Fruit fly (Drosophila melanogaster) whole organism, adult: Measurements from ENCODE around the gene CG2225.

Source experiments
- CG11617 ChIP-seq: fragments of 200-800 bp; sonication (Bioruptor generic); optimal IDR thresholded peaks from 2 replicates; lab custom pipeline; 2017; ENCODE audit warnings: mild to moderate bottlenecking, missing biosample characterization, missing genetic modification reagents, missing genetic modification characterization
- CG12768 ChIP-seq: fragments of 200-800 bp; sonication (Bioruptor generic); optimal IDR thresholded peaks from 2 replicates; lab custom pipeline; 2017; ENCODE audit warnings: missing biosample characterization, missing genetic modification characterization, mild to moderate bottlenecking, moderate library complexity, missing genetic modification reagents
- CG14711 ChIP-seq: fragments of 200-800 bp; sonication (Bioruptor generic); optimal IDR thresholded peaks from 2 replicates; lab custom pipeline; 2018; ENCODE audit warnings: missing biosample characterization, mild to moderate bottlenecking, missing genetic modification characterization, moderate library complexity
- CG1620 ChIP-seq: fragments of 200-800 bp; sonication (Bioruptor generic); optimal IDR thresholded peaks from 2 replicates; lab custom pipeline; 2016; ENCODE audit warnings: missing biosample characterization, missing genetic modification characterization
- CG33017 ChIP-seq: fragments of 200-800 bp; sonication (Bioruptor generic); optimal IDR thresholded peaks from 2 replicates; lab custom pipeline; 2018; ENCODE audit warnings: missing biosample characterization, mild to moderate bottlenecking, missing genetic modification characterization, moderate library complexity
- CG5204 ChIP-seq: fragments of 200-800 bp; sonication (Bioruptor generic); optimal IDR thresholded peaks from 2 replicates; lab custom pipeline; 2016; ENCODE audit warnings: missing biosample characterization, missing genetic modification characterization
- CG7045 ChIP-seq: fragments of 200-800 bp; sonication (Bioruptor generic); optimal IDR thresholded peaks from 2 replicates; lab custom pipeline; 2017; ENCODE audit warnings: missing biosample characterization, mild to moderate bottlenecking, missing genetic modification characterization
- CG7101 ChIP-seq: fragments of 200-800 bp; sonication (Bioruptor generic); optimal IDR thresholded peaks from 2 replicates; lab custom pipeline; 2018; ENCODE audit warnings: missing biosample characterization, mild to moderate bottlenecking, missing genetic modification characterization, moderate library complexity
- Clk ChIP-seq: fragments of 200-800 bp; sonication (Bioruptor generic); optimal IDR thresholded peaks from 2 replicates; lab custom pipeline; 2017; ENCODE audit warnings: missing biosample characterization, missing genetic modification characterization
- Crg-1 ChIP-seq: fragments of 200-800 bp; sonication (Bioruptor generic); optimal IDR thresholded peaks from 2 replicates; lab custom pipeline; 2016; ENCODE audit warnings: missing biosample characterization, missing genetic modification characterization
- Hr96 ChIP-seq: fragments of 200-800 bp; sonication (Bioruptor generic); optimal IDR thresholded peaks from 2 replicates; lab custom pipeline; 2016; ENCODE audit warnings: missing biosample characterization, missing genetic modification characterization
- Mnt ChIP-seq: fragments of 200-800 bp; sonication (Bioruptor generic); optimal IDR thresholded peaks from 2 replicates; lab custom pipeline; 2016; ENCODE audit warnings: missing biosample characterization, mild to moderate bottlenecking, missing genetic modification characterization
- bab1 ChIP-seq: fragments of 200-800 bp; sonication (Bioruptor generic); optimal IDR thresholded peaks from 3 replicates; lab custom pipeline; 2019; ENCODE audit warnings: missing biosample characterization, mild to moderate bottlenecking, missing genetic modification characterization, moderate library complexity
- cic ChIP-seq: fragments of 200-800 bp; sonication (Bioruptor generic); optimal IDR thresholded peaks from 2 replicates; lab custom pipeline; 2017; ENCODE audit warnings: missing biosample characterization, mild to moderate bottlenecking, missing genetic modification characterization, moderate library complexity
- cnc ChIP-seq, 2 experiments: fragments of >200 bp; optimal IDR thresholded peaks; 2 replicates each; lab custom pipeline; 2017
- kay ChIP-seq: fragments of 200-800 bp; sonication (Bioruptor generic); peaks from one replicate; lab custom pipeline; 2016; ENCODE audit warnings: missing biosample characterization, missing genetic modification characterization, borderline replicate concordance
- ovo ChIP-seq: fragments of 200-800 bp; sonication (Bioruptor generic); optimal IDR thresholded peaks from 2 replicates; lab custom pipeline; 2016; ENCODE audit warnings: missing biosample characterization, missing genetic modification characterization
- pad ChIP-seq: fragments of 200-800 bp; sonication (Bioruptor generic); optimal IDR thresholded peaks from 3 replicates; lab custom pipeline; 2017; ENCODE audit warnings: missing biosample characterization, missing genetic modification characterization, mild to moderate bottlenecking, moderate library complexity, missing genetic modification reagents
- tj ChIP-seq: fragments of 200-800 bp; sonication (Bioruptor generic); optimal IDR thresholded peaks from 3 replicates; lab custom pipeline; 2017; ENCODE audit warnings: missing biosample characterization, mild to moderate bottlenecking, missing genetic modification characterization, moderate library complexity
- toe ChIP-seq: fragments of 200-800 bp; sonication (Bioruptor generic); optimal IDR thresholded peaks from 2 replicates; lab custom pipeline; 2016; ENCODE audit warnings: missing biosample characterization, missing genetic modification characterization

Gene CG2225

DNA sequence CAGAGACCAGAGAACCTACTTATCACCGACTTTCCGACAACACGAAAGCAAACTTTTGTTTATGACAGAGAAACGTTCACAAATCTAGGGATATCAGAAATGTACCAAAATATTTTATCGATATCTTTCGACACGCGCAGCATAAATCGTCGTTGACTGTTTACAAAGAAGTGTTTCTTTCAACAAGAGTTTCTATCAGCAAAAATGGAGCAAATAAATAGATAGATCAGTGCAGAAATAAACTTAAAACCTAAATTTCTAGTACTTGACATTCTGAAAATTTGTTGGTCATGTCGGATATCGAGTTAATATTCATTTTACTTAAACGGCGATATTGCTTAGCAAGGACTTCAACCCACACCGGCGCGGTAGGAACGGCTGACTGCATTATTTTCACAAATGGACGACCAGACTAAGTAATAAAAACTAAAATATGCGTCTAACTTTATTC lies at the start of gene CG2225:
Gene CG2225 (minus strand): TSS at position 51 of the 451 bp plus-strand sequence.
- TF ChIP-seq tj (GFP tag; lab: Kevin White, UChicago) (peak; percentile 23), Mnt (GFP tag; lab: Kevin White, UChicago) (no peak)

DNA sequence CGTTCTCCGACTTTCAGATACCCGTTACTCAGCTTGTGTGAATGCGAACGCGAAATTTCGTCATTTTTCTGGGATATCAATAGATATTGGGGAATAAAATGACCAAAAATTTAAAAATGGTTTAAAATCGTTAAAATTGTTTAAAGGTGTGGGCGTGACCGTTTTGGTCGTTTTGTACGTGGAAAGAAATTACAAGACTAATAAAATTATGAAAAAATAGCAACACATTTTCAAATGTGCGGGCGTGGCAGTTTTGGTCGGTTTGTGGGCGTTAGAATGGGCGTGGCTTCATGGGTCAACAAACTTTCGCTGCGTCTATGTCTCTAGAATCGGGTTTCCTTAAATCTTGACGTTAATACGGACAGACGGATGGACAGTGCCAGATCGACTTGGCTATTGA lies 48.8 kb upstream of the CG2225 start:
- TF ChIP-seq Mnt (GFP tag; lab: Kevin White, UChicago), result no peak
- no peak for TF ChIP-seq pad
- TF ChIP-seq CG7045 (GFP tag; lab: Kevin White, UChicago), result no peak
- TF ChIP-seq toe (GFP tag; lab: Kevin White, UChicago), result no peak
- no peak for TF ChIP-seq CG11617 (GFP tag; lab: Kevin White, UChicago)
- no peak for TF ChIP-seq tj (GFP tag; lab: Kevin White, UChicago)
- TF ChIP-seq CG33017 (tag; lab: Kevin White, UChicago), result no peak
- TF ChIP-seq CG5204 (GFP tag; lab: Kevin White, UChicago), result no peak
- TF ChIP-seq cnc (optimal IDR thresholded peaks at IDR 0.05; lab: Kevin White, UChicago), result no peak
- TF ChIP-seq bab1, result no peak
- no peak for TF ChIP-seq CG7101 (tag; lab: Kevin White, UChicago)
- TF ChIP-seq CG12768 (GFP tag; lab: Kevin White, UChicago), result no peak
- no peak for TF ChIP-seq CG14711 (tag; lab: Kevin White, UChicago)
- TF ChIP-seq kay (GFP tag; lab: Kevin White, UChicago), result no peak
- TF ChIP-seq CG1620 (GFP tag; lab: Kevin White, UChicago), result no peak
- TF ChIP-seq ovo (GFP tag; lab: Kevin White, UChicago), result no peak
- TF ChIP-seq Crg-1 (GFP tag; lab: Kevin White, UChicago), result no peak
- TF ChIP-seq Clk, result no peak
- TF ChIP-seq cic (GFP tag; lab: Kevin White, UChicago), result no peak
- TF ChIP-seq Hr96 (GFP tag; lab: Kevin White, UChicago), result no peak

DNA sequence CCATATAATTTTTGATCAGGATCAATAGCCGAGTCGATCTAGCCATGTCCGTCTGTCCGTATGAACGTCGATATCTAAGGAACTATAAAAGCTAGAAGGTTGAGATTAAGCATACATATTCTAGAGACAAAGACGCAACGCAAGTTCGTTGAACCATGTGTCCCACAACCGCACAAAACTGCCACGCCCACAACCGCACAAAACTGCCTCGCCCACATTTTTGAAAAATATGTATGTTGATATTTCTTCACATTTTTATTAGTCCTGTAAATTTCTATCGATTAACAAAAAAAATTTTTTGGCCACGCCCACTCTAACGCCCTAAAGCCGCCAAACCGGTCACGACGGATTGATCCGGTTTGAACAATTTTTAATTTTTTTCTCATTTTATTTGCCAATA lies 12.0 kb upstream of the CG2225 start:
- TF ChIP-seq tj (GFP tag; lab: Kevin White, UChicago) (no peak), ovo (GFP tag; lab: Kevin White, UChicago) (no peak), CG11617 (GFP tag; lab: Kevin White, UChicago) (no peak), bab1 (no peak), CG14711 (tag; lab: Kevin White, UChicago) (no peak), CG33017 (tag; lab: Kevin White, UChicago) (no peak), Mnt (GFP tag; lab: Kevin White, UChicago) (no peak), cnc (optimal IDR thresholded peaks at IDR 0.05; lab: Kevin White, UChicago) (no peak), CG12768 (GFP tag; lab: Kevin White, UChicago) (no peak), Hr96 (GFP tag; lab: Kevin White, UChicago) (no peak), cic (GFP tag; lab: Kevin White, UChicago) (no peak), CG1620 (GFP tag; lab: Kevin White, UChicago) (no peak), kay (GFP tag; lab: Kevin White, UChicago) (no peak)

- TF ChIP-seq CG14711 (tag; lab: Kevin White, UChicago) (no peak), pad (peak; percentile 99)
Measured at dm6 chr2L:21683768-21684225, 6.5 kb upstream of the CG2225 start, which contains the start of gene nolo. Gene nolo, plus strand, starts transcription at chr2L:21684106.

DNA sequence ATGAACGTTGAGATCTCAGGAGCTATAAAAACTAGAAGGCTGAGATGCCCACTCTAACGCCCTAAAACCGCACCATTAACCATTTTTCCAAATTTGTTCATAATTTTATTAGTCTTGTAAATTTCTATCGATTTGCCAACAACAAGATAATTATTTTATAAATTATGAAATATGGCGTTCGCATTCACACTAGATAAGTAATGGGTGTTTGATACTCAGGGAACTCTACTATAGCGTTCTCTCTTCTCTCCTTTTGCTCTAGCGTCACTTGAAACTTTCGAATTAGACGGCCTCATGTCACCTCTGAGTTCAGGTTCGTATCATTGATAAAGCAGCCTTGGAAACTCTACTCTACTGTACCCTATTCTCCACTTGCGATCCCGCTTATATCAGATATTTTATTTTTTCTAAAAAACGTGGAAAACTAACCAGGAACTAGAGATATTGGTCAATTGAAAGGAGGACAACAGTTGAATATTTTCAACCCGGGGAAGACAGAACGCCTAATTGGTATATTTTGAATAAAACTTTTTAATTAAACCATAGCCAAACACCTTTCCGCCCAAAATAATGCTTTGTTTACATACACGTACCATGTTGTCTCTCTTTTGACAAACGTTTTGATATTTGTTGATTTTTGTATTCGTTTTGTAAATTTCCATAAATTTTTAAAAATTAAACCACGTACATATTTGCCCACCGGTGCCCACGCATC lies 5.9 kb upstream of the CG2225 start:
- TF ChIP-seq CG11617 (GFP tag; lab: Kevin White, UChicago) (no peak), CG14711 (tag; lab: Kevin White, UChicago) (peak; percentile 27), CG5204 (GFP tag; lab: Kevin White, UChicago) (no peak)

DNA sequence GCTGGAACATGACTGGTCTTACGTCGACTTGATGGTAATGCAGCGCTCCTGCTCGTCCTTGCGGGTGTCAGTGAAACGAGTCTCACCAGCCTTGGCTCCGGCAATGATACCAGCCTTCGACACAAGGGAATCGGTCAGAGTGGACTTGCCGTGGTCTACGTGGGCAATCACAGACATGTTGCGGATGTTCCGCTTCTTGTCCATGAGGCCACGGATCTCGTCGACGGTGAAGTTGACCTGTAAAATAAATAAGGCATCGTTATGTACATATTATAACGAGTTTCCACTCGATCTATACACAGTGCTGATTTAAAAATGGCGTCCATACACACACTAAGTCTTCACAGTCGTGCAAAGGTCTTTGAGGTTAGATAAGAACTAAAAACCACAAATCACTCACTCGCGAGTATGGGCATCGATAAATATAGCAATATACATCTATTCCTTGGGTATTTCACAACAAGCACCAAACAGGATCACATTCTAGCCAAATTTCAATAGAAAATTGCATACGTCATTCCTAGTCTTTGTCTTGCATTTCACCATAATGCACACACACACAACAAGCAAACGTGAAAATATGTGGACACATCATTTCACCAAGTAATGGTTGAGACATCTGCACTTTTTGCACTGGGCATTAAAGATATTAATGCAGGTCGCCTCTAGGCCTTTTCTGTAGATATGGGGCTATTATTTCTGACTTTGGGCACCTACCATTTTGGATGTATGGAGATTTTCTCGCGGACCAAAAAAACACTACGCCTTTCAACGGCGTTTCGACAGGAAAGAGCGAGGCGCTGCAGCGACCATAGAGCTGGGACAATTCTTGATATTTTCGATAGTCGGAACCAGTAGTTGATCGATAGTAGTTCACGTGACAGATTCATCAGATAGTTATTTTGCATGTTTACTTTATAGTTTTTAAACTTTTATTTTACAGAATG lies 4.3 kb upstream of the CG2225 start, which contains the start of gene eEF2:
Gene eEF2 (minus strand): TSS at position 843 of the 947 bp plus-strand sequence.
- no peak for TF ChIP-seq kay (GFP tag; lab: Kevin White, UChicago)
- peak; percentile 81 for TF ChIP-seq bab1
- peak; percentile 73 for TF ChIP-seq Hr96 (GFP tag; lab: Kevin White, UChicago)
- TF ChIP-seq Clk, result no peak
- TF ChIP-seq CG12768 (GFP tag; lab: Kevin White, UChicago), result peak; percentile 78
- peak; percentile 89 for TF ChIP-seq CG11617 (GFP tag; lab: Kevin White, UChicago)
- peak; percentile 84 for TF ChIP-seq Mnt (GFP tag; lab: Kevin White, UChicago)
- TF ChIP-seq CG7101 (tag; lab: Kevin White, UChicago), result peak; percentile 88
- peak; percentile 79 for TF ChIP-seq CG5204 (GFP tag; lab: Kevin White, UChicago)
- peak; percentile 76 for TF ChIP-seq CG33017 (tag; lab: Kevin White, UChicago)
- peak; percentile 40 for TF ChIP-seq cic (GFP tag; lab: Kevin White, UChicago)
- peak; percentile 74 for TF ChIP-seq tj (GFP tag; lab: Kevin White, UChicago)
- peak; percentile 61 for TF ChIP-seq pad
- TF ChIP-seq Crg-1 (GFP tag; lab: Kevin White, UChicago), result peak; percentile 79
- peak; percentile 33 for TF ChIP-seq CG14711 (tag; lab: Kevin White, UChicago)
- TF ChIP-seq ovo (GFP tag; lab: Kevin White, UChicago), result peak; percentile 82
- TF ChIP-seq CG7045 (GFP tag; lab: Kevin White, UChicago), result peak; percentile 68
- peak; percentile 41 for TF ChIP-seq toe (GFP tag; lab: Kevin White, UChicago)
- TF ChIP-seq CG1620 (GFP tag; lab: Kevin White, UChicago), result peak; percentile 84
- peak; percentile 55 to 66 for TF ChIP-seq cnc (optimal IDR thresholded peaks at IDR 0.05; lab: Kevin White, UChicago)
